Worm (Caenorhabditis elegans) whole organism, L2 larva: Measurements from ENCODE around the gene ugt-29.

Experiments used
- Y55F3AM.14 ChIP-seq: fragments of 200-800 bp; sonication (Bioruptor generic); optimal IDR thresholded peaks from 2 replicates; lab custom pipeline; 2018; ENCODE audit warnings: mild to moderate bottlenecking, missing genetic modification characterization, missing compliant biosample characterization
- aly-2 ChIP-seq: fragments of 150-350 bp; optimal IDR thresholded peaks from 2 replicates; lab custom pipeline; 2014; ENCODE audit warnings: missing biosample characterization, missing genetic modification characterization
- dmd-4 ChIP-seq: sonication (generic microtip); optimal IDR thresholded peaks from 2 replicates; lab custom pipeline; 2017; ENCODE audit warnings: missing biosample characterization, missing genetic modification characterization
- elt-3 ChIP-seq: sonication (generic microtip); optimal IDR thresholded peaks from 2 replicates; lab custom pipeline; 2017; ENCODE audit warnings: missing biosample characterization, missing genetic modification characterization
- mab-5 ChIP-seq: fragments of 150-350 bp; optimal IDR thresholded peaks from 2 replicates; lab custom pipeline; 2014; ENCODE audit warnings: missing biosample characterization, missing genetic modification characterization
- nhr-129 ChIP-seq: fragments of 150-350 bp; optimal IDR thresholded peaks from 2 replicates; lab custom pipeline; 2014; ENCODE audit warnings: missing biosample characterization, missing genetic modification characterization
- nhr-21 ChIP-seq: fragments of 150-350 bp; optimal IDR thresholded peaks from 2 replicates; lab custom pipeline; 2014; ENCODE audit warnings: missing biosample characterization, missing genetic modification characterization
- nhr-237 ChIP-seq: fragments of 150-350 bp; optimal IDR thresholded peaks from 2 replicates; lab custom pipeline; 2014; ENCODE audit warnings: missing biosample characterization, missing genetic modification characterization
- nhr-25 ChIP-seq: fragments of 150-350 bp; sonication (generic microtip); optimal IDR thresholded peaks from 3 replicates; lab custom pipeline; 2014; ENCODE audit warnings: missing biosample characterization, missing genetic modification characterization
- nhr-77 ChIP-seq: fragments of 150-350 bp; optimal IDR thresholded peaks from 2 replicates; lab custom pipeline; 2014; ENCODE audit warnings: missing biosample characterization, missing genetic modification characterization
- sem-4 ChIP-seq: fragments of 150-350 bp; optimal IDR thresholded peaks from 2 replicates; lab custom pipeline; 2014; ENCODE audit warnings: missing biosample characterization, missing genetic modification reagents, missing genetic modification characterization
- snpc-4 ChIP-seq: fragments of 150-350 bp; optimal IDR thresholded peaks from 2 replicates; lab custom pipeline; 2014; ENCODE audit warnings: missing biosample characterization, missing genetic modification characterization
- ztf-11 ChIP-seq: sonication (generic microtip); optimal IDR thresholded peaks from 2 replicates; lab custom pipeline; 2017; ENCODE audit warnings: missing biosample characterization, missing genetic modification characterization

DNA sequence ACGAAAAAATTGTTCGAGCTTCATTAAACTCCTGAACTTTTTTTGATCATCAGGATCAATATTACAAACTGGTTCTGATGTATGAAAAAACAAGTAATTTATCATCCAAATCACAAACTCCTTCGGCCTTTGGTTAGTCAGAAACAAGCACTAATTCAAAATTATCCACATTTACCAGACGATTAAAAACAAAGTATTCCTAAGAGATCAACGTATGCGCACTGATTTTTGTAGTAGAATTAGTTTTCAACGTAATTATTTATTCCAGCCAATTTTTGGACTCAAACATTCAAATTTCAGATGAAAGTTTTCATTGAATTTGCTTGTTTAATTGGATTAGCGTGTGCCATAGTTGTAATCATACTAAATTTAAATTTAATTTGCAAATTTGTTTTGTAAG lies 7.5 kb upstream of the ugt-29 start, which contains the start of gene srbc-38:
- TF ChIP-seq nhr-129 (tag; lab: Kevin White, UChicago) (no peak), nhr-25 (no peak), nhr-21 (tag; lab: Kevin White, UChicago) (no peak), Y55F3AM.14 (GFP tag; lab: Kevin White, UChicago) (no peak), sem-4 (tag; lab: Kevin White, UChicago) (no peak), aly-2 (tag; lab: Kevin White, UChicago) (no peak), snpc-4 (no peak), nhr-77 (tag; lab: Kevin White, UChicago) (no peak), dmd-4 (no peak), mab-5 (no peak), elt-3 (no peak), ztf-11 (no peak), nhr-237 (tag; lab: Kevin White, UChicago) (no peak)
